Fruit fly (Drosophila melanogaster) whole organism, prepupa: ENCODE results near the gene CG33689.
A peak's percentile ranks its signal among the peaks of the same experiment; 100 is the strongest.

ENCODE experiments used
- Blimp-1 ChIP-seq: fragments of 200-800 bp; sonication (Bioruptor generic); optimal IDR thresholded peaks from 3 replicates; lab custom pipeline; 2017; ENCODE audit warnings: missing biosample characterization, missing genetic modification characterization, mild to moderate bottlenecking, moderate library complexity, missing genetic modification reagents
- CG10669 ChIP-seq: fragments of 200-800 bp; sonication (Bioruptor generic); optimal IDR thresholded peaks from 3 replicates; lab custom pipeline; 2018; ENCODE audit warnings: missing biosample characterization, mild to moderate bottlenecking, missing genetic modification characterization, moderate library complexity
- CG11294 ChIP-seq: fragments of 200-800 bp; sonication (Bioruptor generic); IDR thresholded peaks from 2 replicates; pipeline ENCODE4 v1.3.6; 2022; ENCODE audit warnings: missing biosample characterization, missing genetic modification characterization
- CG11762 ChIP-seq: fragments of 200-800 bp; sonication (Bioruptor generic); optimal IDR thresholded peaks from 3 replicates; lab custom pipeline; 2016; ENCODE audit warnings: missing biosample characterization, missing genetic modification characterization; ENCODE audit not compliant: insufficient read depth
- CG11902 ChIP-seq: fragments of 200-800 bp; sonication (Bioruptor generic); optimal IDR thresholded peaks from 3 replicates; lab custom pipeline; 2016; ENCODE audit warnings: missing biosample characterization, missing genetic modification characterization
- CG1621 ChIP-seq: fragments of 200-800 bp; sonication (Bioruptor generic); optimal IDR thresholded peaks from 3 replicates; lab custom pipeline; 2018; ENCODE audit warnings: missing biosample characterization, mild to moderate bottlenecking, missing genetic modification characterization
- CG16779 ChIP-seq: fragments of 200-800 bp; sonication (Bioruptor generic); optimal IDR thresholded peaks from 3 replicates; lab custom pipeline; 2017; ENCODE audit warnings: missing biosample characterization, mild to moderate bottlenecking, missing genetic modification characterization
- CG3032 ChIP-seq: fragments of 200-800 bp; optimal IDR thresholded peaks from 2 replicates; lab custom pipeline; 2019; ENCODE audit warnings: missing biosample characterization, mild to moderate bottlenecking, missing genetic modification characterization, moderate library complexity
- CG31627 ChIP-seq: fragments of 200-800 bp; sonication (Bioruptor generic); optimal IDR thresholded peaks from 3 replicates; lab custom pipeline; 2016; ENCODE audit warnings: missing biosample characterization, missing genetic modification characterization
- CG32006 ChIP-seq: fragments of 200-800 bp; sonication (Bioruptor generic); optimal IDR thresholded peaks from 3 replicates; lab custom pipeline; 2017; ENCODE audit warnings: missing biosample characterization, mild to moderate bottlenecking, missing genetic modification characterization
- CG34406 ChIP-seq: fragments of 200-800 bp; sonication (Bioruptor generic); optimal IDR thresholded peaks from 3 replicates; lab custom pipeline; 2016; ENCODE audit warnings: missing biosample characterization, missing genetic modification characterization
- CG3919 ChIP-seq: fragments of 200-800 bp; sonication (Bioruptor generic); optimal IDR thresholded peaks from 3 replicates; lab custom pipeline; 2016; ENCODE audit warnings: missing biosample characterization, missing genetic modification characterization
- CG6163 ChIP-seq: fragments of 200-800 bp; sonication (Bioruptor generic); IDR thresholded peaks from 3 replicates; pipeline ENCODE4 v1.3.6; 2022; ENCODE audit warnings: missing biosample characterization, missing genetic modification characterization
- CG6276 ChIP-seq: fragments of 200-800 bp; sonication (Bioruptor generic); optimal IDR thresholded peaks from 2 replicates; lab custom pipeline; 2017; ENCODE audit warnings: missing biosample characterization, mild to moderate bottlenecking, missing genetic modification characterization
- CG6792 ChIP-seq: fragments of 200-800 bp; sonication (Bioruptor generic); optimal IDR thresholded peaks from 3 replicates; lab custom pipeline; 2016; ENCODE audit warnings: missing biosample characterization, missing genetic modification characterization
- CG6808 ChIP-seq: fragments of 200-800 bp; sonication (Bioruptor generic); optimal IDR thresholded peaks from 3 replicates; lab custom pipeline; 2017; ENCODE audit warnings: missing biosample characterization, missing genetic modification characterization, mild to moderate bottlenecking, moderate library complexity, missing genetic modification reagents
- CG6854 ChIP-seq: fragments of 200-800 bp; sonication (Bioruptor generic); optimal IDR thresholded peaks from 2 replicates; lab custom pipeline; 2017; ENCODE audit warnings: missing biosample characterization, mild to moderate bottlenecking, missing genetic modification characterization
- CG8319 ChIP-seq: fragments of 200-800 bp; sonication (Bioruptor generic); optimal IDR thresholded peaks from 3 replicates; lab custom pipeline; 2016; ENCODE audit warnings: missing biosample characterization, missing genetic modification characterization
- CG9139 ChIP-seq: fragments of 200-800 bp; sonication (Bioruptor generic); optimal IDR thresholded peaks from 3 replicates; lab custom pipeline; 2017; ENCODE audit warnings: missing biosample characterization, mild to moderate bottlenecking, missing genetic modification characterization
- Eip78C ChIP-seq: fragments of 200-800 bp; sonication (Bioruptor generic); peaks from one replicate; lab custom pipeline; 2016; ENCODE audit warnings: missing biosample characterization, missing genetic modification characterization
- Ets21C ChIP-seq: fragments of 200-800 bp; sonication (Bioruptor generic); optimal IDR thresholded peaks from 3 replicates; lab custom pipeline; 2016; ENCODE audit warnings: missing biosample characterization, missing genetic modification characterization
- Ets96B ChIP-seq: fragments of 200-800 bp; optimal IDR thresholded peaks from 2 replicates; lab custom pipeline; 2019; ENCODE audit warnings: missing biosample characterization, mild to moderate bottlenecking, missing genetic modification characterization, moderate library complexity
- Gug ChIP-seq: fragments of 200-800 bp; sonication (Bioruptor generic); IDR thresholded peaks from 2 replicates; pipeline ENCODE4 v1.3.6; 2022; ENCODE audit warnings: missing biosample characterization, missing genetic modification characterization
- Hr38 ChIP-seq: sonication (Bioruptor generic); optimal IDR thresholded peaks from 2 replicates; lab custom pipeline; 2016; ENCODE audit warnings: missing biosample characterization, missing genetic modification characterization
- Lpt ChIP-seq: fragments of 200-800 bp; sonication (Bioruptor generic); optimal IDR thresholded peaks from 3 replicates; lab custom pipeline; 2016; ENCODE audit warnings: missing biosample characterization, missing genetic modification characterization
- Met ChIP-seq: fragments of 200-800 bp; sonication (Bioruptor generic); optimal IDR thresholded peaks from 3 replicates; lab custom pipeline; 2016; ENCODE audit warnings: missing biosample characterization, missing genetic modification characterization
- OdsH ChIP-seq: fragments of 200-800 bp; sonication (Bioruptor generic); optimal IDR thresholded peaks from 3 replicates; lab custom pipeline; 2016; ENCODE audit warnings: missing biosample characterization, missing genetic modification characterization
- Smox ChIP-seq: fragments of 200-800 bp; sonication (Bioruptor generic); optimal IDR thresholded peaks from 3 replicates; lab custom pipeline; 2016; ENCODE audit warnings: missing biosample characterization, missing genetic modification characterization
- Sox14 ChIP-seq: fragments of 200-800 bp; sonication (Bioruptor generic); optimal IDR thresholded peaks from 3 replicates; lab custom pipeline; 2016; ENCODE audit warnings: missing biosample characterization, missing genetic modification characterization
- acj6 ChIP-seq: fragments of 200-800 bp; sonication (Bioruptor generic); optimal IDR thresholded peaks from 3 replicates; lab custom pipeline; 2016; ENCODE audit warnings: missing biosample characterization, missing genetic modification characterization
- cyc ChIP-seq: fragments of 200-800 bp; sonication (Bioruptor generic); optimal IDR thresholded peaks from 3 replicates; lab custom pipeline; 2016; ENCODE audit warnings: missing biosample characterization, missing genetic modification characterization
- dac ChIP-seq: fragments of 200-800 bp; sonication (Bioruptor generic); optimal IDR thresholded peaks from 2 replicates; lab custom pipeline; 2017; ENCODE audit warnings: missing biosample characterization, mild to moderate bottlenecking, missing genetic modification characterization
- dsx ChIP-seq: fragments of 200-800 bp; optimal IDR thresholded peaks from 3 replicates; lab custom pipeline; 2019; ENCODE audit warnings: missing biosample characterization, mild to moderate bottlenecking, missing genetic modification characterization, moderate library complexity; ENCODE audit not compliant: poor library complexity, severe bottlenecking
- eg ChIP-seq: fragments of 200-800 bp; sonication (Bioruptor generic); IDR thresholded peaks from 3 replicates; pipeline ENCODE4 v1.3.6; 2022; ENCODE audit warnings: missing biosample characterization, missing genetic modification characterization
- esn ChIP-seq: fragments of 200-800 bp; sonication (Bioruptor generic); optimal IDR thresholded peaks from 2 replicates; lab custom pipeline; 2016; ENCODE audit warnings: missing biosample characterization, mild to moderate bottlenecking, missing genetic modification characterization, moderate library complexity
- fd59A ChIP-seq: fragments of 200-800 bp; sonication (Bioruptor generic); optimal IDR thresholded peaks from 2 replicates; lab custom pipeline; 2017; ENCODE audit warnings: missing biosample characterization, mild to moderate bottlenecking, missing genetic modification characterization, missing genetic modification reagents
- lz ChIP-seq: fragments of 200-800 bp; sonication (Bioruptor generic); optimal IDR thresholded peaks from 3 replicates; lab custom pipeline; 2016; ENCODE audit warnings: missing biosample characterization, missing genetic modification characterization
- net ChIP-seq: fragments of 200-800 bp; sonication (Bioruptor generic); optimal IDR thresholded peaks from 3 replicates; lab custom pipeline; 2016; ENCODE audit warnings: missing biosample characterization, missing genetic modification characterization
- spab ChIP-seq: fragments of 200-800 bp; sonication (Bioruptor generic); optimal IDR thresholded peaks from 2 replicates; lab custom pipeline; 2017; ENCODE audit warnings: missing biosample characterization, mild to moderate bottlenecking, missing genetic modification characterization, missing genetic modification reagents
- ss ChIP-seq, 2 experiments: fragments of 200-800 bp; sonication (Bioruptor generic); optimal IDR thresholded peaks; 2 replicates in 1 of 2; 3 replicates in 1 of 2; lab custom pipeline; 2017 to 2018; ENCODE audit warnings: mild to moderate bottlenecking in 2 of 2, missing biosample characterization in 2 of 2, missing genetic modification characterization in 2 of 2, moderate library complexity in 1 of 2
- topi ChIP-seq: fragments of 200-800 bp; sonication (Bioruptor generic); optimal IDR thresholded peaks from 3 replicates; lab custom pipeline; 2016; ENCODE audit warnings: missing biosample characterization, missing genetic modification characterization

The CG33689 gene

dm6 chr3L:16172809-16173276 is 27.2 kb upstream of the CG33689 start (continued):
- TF ChIP-seq ss (GFP tag; optimal IDR thresholded peaks at IDR 0.05; lab: Kevin White, UChicago) = peak; percentile 80 to 82
- TF ChIP-seq Hr38 (GFP tag; lab: Kevin White, UChicago) = no peak
- peak; percentile 64 for TF ChIP-seq Sox14
- no peak for TF ChIP-seq CG11294
- TF ChIP-seq CG6163 (GFP tag; lab: Robert Waterston, UW) = peak; percentile 74
- peak; percentile 69 for TF ChIP-seq CG1621 (tag; lab: Kevin White, UChicago)
- TF ChIP-seq cyc = peak; percentile 27
- peak; percentile 10 for TF ChIP-seq CG11902 (GFP tag; lab: Kevin White, UChicago)
- TF ChIP-seq OdsH (GFP tag; lab: Kevin White, UChicago) = peak; percentile 75
- peak; percentile 86 for TF ChIP-seq Ets96B (tag; lab: Kevin White, UChicago)
- TF ChIP-seq CG6276 (GFP tag; lab: Kevin White, UChicago) = peak; percentile 34
- TF ChIP-seq spab (GFP tag; lab: Kevin White, UChicago) = peak; percentile 84
- peak; percentile 80 for TF ChIP-seq esn (GFP tag; lab: Kevin White, UChicago)
- TF ChIP-seq Blimp-1 (GFP tag; lab: Kevin White, UChicago) = peak; percentile 30
- peak; percentile 33 for TF ChIP-seq CG31627
- peak; percentile 44 for TF ChIP-seq topi
- TF ChIP-seq CG8319 (GFP tag; lab: Kevin White, UChicago) = peak; percentile 41
- TF ChIP-seq dac = no peak
- peak; percentile 77 for TF ChIP-seq CG32006 (GFP tag; lab: Kevin White, UChicago)
- TF ChIP-seq Gug (GFP tag; lab: Robert Waterston, UW) = no peak
- TF ChIP-seq CG34406 (GFP tag; lab: Kevin White, UChicago) = peak; percentile 78
- TF ChIP-seq net = peak; percentile 71
- TF ChIP-seq CG11762 (GFP tag; lab: Kevin White, UChicago) = peak; percentile 62
- no peak for TF ChIP-seq Ets21C
- peak; percentile 55 for TF ChIP-seq lz (GFP tag; lab: Kevin White, UChicago)
- peak; percentile 61 for TF ChIP-seq Met

- peak; percentile 28 for TF ChIP-seq Ets96B (tag; lab: Kevin White, UChicago)
- peak; percentile 6 for TF ChIP-seq net
- TF ChIP-seq Smox = no peak
- TF ChIP-seq ss (GFP tag; optimal IDR thresholded peaks at IDR 0.05; lab: Kevin White, UChicago) = peak; percentile 77 to 83
- TF ChIP-seq CG8319 (GFP tag; lab: Kevin White, UChicago) = no peak
- TF ChIP-seq CG6854 (GFP tag; lab: Kevin White, UChicago) = peak; percentile 4
- TF ChIP-seq dsx (GFP tag; lab: Kevin White, UChicago) = peak; percentile 86
- peak; percentile 40 for TF ChIP-seq CG3919
- TF ChIP-seq CG11762 (GFP tag; lab: Kevin White, UChicago) = peak; percentile 2
- TF ChIP-seq acj6 (GFP tag; lab: Kevin White, UChicago) = no peak
- TF ChIP-seq CG9139 (GFP tag; lab: Kevin White, UChicago) = peak; percentile 60
- peak; percentile 37 for TF ChIP-seq Lpt (GFP tag; lab: Kevin White, UChicago)
- peak; percentile 40 for TF ChIP-seq CG10669
- TF ChIP-seq CG16779 (tag; lab: Kevin White, UChicago) = peak; percentile 33
- no peak for TF ChIP-seq OdsH (GFP tag; lab: Kevin White, UChicago)
- 0 out of 3 replicates have a peak, but pooled peaks have one; percentile 19 for TF ChIP-seq eg
- peak; percentile 50 for TF ChIP-seq CG1621 (tag; lab: Kevin White, UChicago)
- TF ChIP-seq fd59A (GFP tag; lab: Kevin White, UChicago) = no peak
- peak; percentile 79 for TF ChIP-seq Eip78C (GFP tag; lab: Kevin White, UChicago)
- TF ChIP-seq CG3032 (tag; lab: Kevin White, UChicago) = peak; percentile 6
- peak; percentile 33 for TF ChIP-seq CG6792
- peak; percentile 74 for TF ChIP-seq CG6808 (GFP tag; lab: Kevin White, UChicago)
- TF ChIP-seq spab (GFP tag; lab: Kevin White, UChicago) = peak; percentile 45
Measured at dm6 chr3L:16173818-16174601, 26.0 kb upstream of the CG33689 start.
